Fruit fly (Drosophila melanogaster) whole organism, embryonic: Measurements from ENCODE around the gene CG14302.

ENCODE experiments used
- BtbVII ChIP-seq: fragments of 200-800 bp; sonication (Bioruptor generic); optimal IDR thresholded peaks from 3 replicates; lab custom pipeline; 2017; ENCODE audit warnings: missing biosample characterization, mild to moderate bottlenecking, missing genetic modification characterization
- CG10274 ChIP-seq: fragments of 200-800 bp; sonication (Bioruptor generic); optimal IDR thresholded peaks from 3 replicates; lab custom pipeline; 2017; ENCODE audit warnings: missing biosample characterization, mild to moderate bottlenecking, missing genetic modification characterization
- CG11093 ChIP-seq: fragments of 200-800 bp; sonication (Bioruptor generic); IDR thresholded peaks from 3 replicates; pipeline ENCODE4 v1.3.6; 2022; ENCODE audit warnings: missing biosample characterization, missing genetic modification characterization
- CG11398 ChIP-seq: fragments of 200-800 bp; sonication (Bioruptor generic); optimal IDR thresholded peaks from 2 replicates; lab custom pipeline; 2016; ENCODE audit warnings: missing biosample characterization, missing genetic modification characterization
- CG12071 ChIP-seq: fragments of 200-800 bp; sonication (Bioruptor generic); optimal IDR thresholded peaks from 3 replicates; lab custom pipeline; 2018; ENCODE audit warnings: missing biosample characterization, mild to moderate bottlenecking, missing genetic modification characterization
- CG12744 ChIP-seq: fragments of 200-800 bp; sonication (Bioruptor generic); optimal IDR thresholded peaks from 2 replicates; lab custom pipeline; 2016; ENCODE audit warnings: missing biosample characterization, missing genetic modification characterization
- CG13424 ChIP-seq: fragments of 200-800 bp; sonication (Bioruptor generic); optimal IDR thresholded peaks from 2 replicates; lab custom pipeline; 2019; ENCODE audit warnings: missing biosample characterization, mild to moderate bottlenecking, missing genetic modification characterization, moderate library complexity
- CG14050 ChIP-seq: fragments of 200-800 bp; sonication (Bioruptor generic); IDR thresholded peaks from 3 replicates; pipeline ENCODE4 v1.3.6; 2022; ENCODE audit warnings: missing biosample characterization, missing genetic modification characterization
- CG14965 ChIP-seq: fragments of 200-800 bp; sonication (Bioruptor generic); optimal IDR thresholded peaks from 2 replicates; lab custom pipeline; 2016; ENCODE audit warnings: missing biosample characterization, missing genetic modification characterization, borderline replicate concordance
- CG1602 ChIP-seq: fragments of 200-800 bp; sonication (Bioruptor generic); optimal IDR thresholded peaks from 3 replicates; lab custom pipeline; 2016; ENCODE audit warnings: missing biosample characterization, missing genetic modification characterization
- CG17802 ChIP-seq: fragments of 200-800 bp; sonication (Bioruptor generic); optimal IDR thresholded peaks from 2 replicates; lab custom pipeline; 2018; ENCODE audit warnings: missing biosample characterization, mild to moderate bottlenecking, missing genetic modification characterization, moderate library complexity
- CG18262 ChIP-seq: fragments of 200-800 bp; optimal IDR thresholded peaks from 3 replicates; lab custom pipeline; 2019; ENCODE audit warnings: missing biosample characterization, mild to moderate bottlenecking, missing genetic modification characterization, moderate library complexity
- CG2202 ChIP-seq: fragments of 200-800 bp; sonication (Bioruptor generic); optimal IDR thresholded peaks from 2 replicates; lab custom pipeline; 2018; ENCODE audit warnings: missing biosample characterization, mild to moderate bottlenecking, missing genetic modification characterization
- CG30020 ChIP-seq: fragments of 200-800 bp; optimal IDR thresholded peaks from 2 replicates; lab custom pipeline; 2019; ENCODE audit warnings: missing biosample characterization, mild to moderate bottlenecking, missing genetic modification characterization, moderate library complexity
- CG43689 ChIP-seq: fragments of 200-800 bp; sonication (Bioruptor generic); IDR thresholded peaks from 2 replicates; pipeline ENCODE4 v1.3.6; 2022; ENCODE audit warnings: missing biosample characterization, missing genetic modification characterization
- CG5245 ChIP-seq: fragments of 200-800 bp; sonication (Bioruptor generic); optimal IDR thresholded peaks from 3 replicates; lab custom pipeline; 2016; ENCODE audit warnings: missing biosample characterization, missing genetic modification characterization
- CG6683 ChIP-seq: fragments of 200-800 bp; sonication (Bioruptor generic); optimal IDR thresholded peaks from 2 replicates; lab custom pipeline; 2017; ENCODE audit warnings: missing biosample characterization, mild to moderate bottlenecking, missing genetic modification characterization, missing genetic modification reagents
- CG6854 ChIP-seq: fragments of 200-800 bp; sonication (Bioruptor generic); optimal IDR thresholded peaks from 3 replicates; lab custom pipeline; 2017; ENCODE audit warnings: missing biosample characterization, mild to moderate bottlenecking, missing genetic modification characterization
- CG7839 ChIP-seq: fragments of 200-800 bp; sonication (Bioruptor generic); optimal IDR thresholded peaks from 3 replicates; lab custom pipeline; 2018; ENCODE audit warnings: missing biosample characterization, mild to moderate bottlenecking, missing genetic modification characterization, moderate library complexity
- CG7963 ChIP-seq: fragments of 200-800 bp; sonication (Bioruptor generic); IDR thresholded peaks from 3 replicates; pipeline ENCODE4 v1.3.6; 2022; ENCODE audit warnings: missing biosample characterization, missing genetic modification characterization; ENCODE audit not compliant: partially characterized antibody
- CG7987 ChIP-seq: fragments of 200-800 bp; sonication (Bioruptor generic); optimal IDR thresholded peaks from 2 replicates; lab custom pipeline; 2018; ENCODE audit warnings: missing biosample characterization, mild to moderate bottlenecking, missing genetic modification characterization, moderate library complexity
- CG8478 ChIP-seq: fragments of >200 bp; optimal IDR thresholded peaks from 2 replicates; lab custom pipeline; 2018
- CG9727 ChIP-seq: fragments of 200-800 bp; sonication (Bioruptor generic); optimal IDR thresholded peaks from 3 replicates; lab custom pipeline; 2017; ENCODE audit warnings: missing biosample characterization, mild to moderate bottlenecking, missing genetic modification characterization
- CG9797 ChIP-seq: fragments of 200-800 bp; sonication (Bioruptor generic); optimal IDR thresholded peaks from 3 replicates; lab custom pipeline; 2018; ENCODE audit warnings: missing biosample characterization, mild to moderate bottlenecking, missing genetic modification characterization
- Chrac-16 ChIP-seq: fragments of 200-800 bp; sonication (Bioruptor generic); optimal IDR thresholded peaks from 3 replicates; lab custom pipeline; 2016; ENCODE audit warnings: missing biosample characterization, missing genetic modification characterization
- Dip3 ChIP-seq: fragments of 200-800 bp; sonication (Bioruptor generic); optimal IDR thresholded peaks from 3 replicates; lab custom pipeline; 2016; ENCODE audit warnings: missing biosample characterization, missing genetic modification characterization
- Fer2 ChIP-seq: fragments of 200-800 bp; sonication (Bioruptor generic); optimal IDR thresholded peaks from 2 replicates; lab custom pipeline; 2018; ENCODE audit warnings: missing biosample characterization, mild to moderate bottlenecking, missing genetic modification characterization, moderate library complexity
- Fer3 ChIP-seq: fragments of 200-800 bp; sonication (Bioruptor generic); optimal IDR thresholded peaks from 2 replicates; lab custom pipeline; 2018; ENCODE audit warnings: missing biosample characterization, mild to moderate bottlenecking, missing genetic modification characterization, moderate library complexity
- Hr39 ChIP-seq: fragments of >200 bp; optimal IDR thresholded peaks from 2 replicates; lab custom pipeline; 2017
- MTF-1 ChIP-seq: fragments of 200-800 bp; sonication (Bioruptor generic); optimal IDR thresholded peaks from 2 replicates; lab custom pipeline; 2018; ENCODE audit warnings: missing biosample characterization, mild to moderate bottlenecking, missing genetic modification characterization, borderline replicate concordance
- Mad ChIP-seq: fragments of 200-800 bp; sonication (Bioruptor generic); optimal IDR thresholded peaks from 2 replicates; lab custom pipeline; 2016; ENCODE audit warnings: missing biosample characterization, missing genetic modification characterization
- Oli ChIP-seq: fragments of 200-800 bp; sonication (Bioruptor generic); optimal IDR thresholded peaks from 2 replicates; lab custom pipeline; 2018; ENCODE audit warnings: missing biosample characterization, mild to moderate bottlenecking, missing genetic modification characterization, moderate library complexity
- Ravus ChIP-seq: fragments of 200-800 bp; sonication (Bioruptor generic); IDR thresholded peaks from 2 replicates; pipeline ENCODE4 v1.3.6; 2022; ENCODE audit warnings: missing biosample characterization, missing genetic modification characterization
- Taf1 ChIP-seq: fragments of 200-800 bp; sonication (Bioruptor generic); IDR thresholded peaks from 2 replicates; pipeline ENCODE4 v1.3.6; 2022; ENCODE audit warnings: missing biosample characterization, missing genetic modification characterization
- ac ChIP-seq: fragments of 200-800 bp; sonication (Bioruptor generic); optimal IDR thresholded peaks from 3 replicates; lab custom pipeline; 2017; ENCODE audit warnings: missing biosample characterization, mild to moderate bottlenecking, missing genetic modification characterization
- aop ChIP-seq: fragments of 200-800 bp; sonication (Bioruptor generic); IDR thresholded peaks from 2 replicates; pipeline ENCODE4 v1.3.6; 2022; ENCODE audit warnings: missing biosample characterization, missing genetic modification characterization
- bowl ChIP-seq: fragments of 200-800 bp; sonication (Bioruptor generic); IDR thresholded peaks from 2 replicates; pipeline ENCODE4 v1.3.6; 2022; ENCODE audit warnings: missing biosample characterization, missing genetic modification characterization
- ewg ChIP-seq: fragments of 200-800 bp; sonication (Bioruptor generic); optimal IDR thresholded peaks from 3 replicates; lab custom pipeline; 2017; ENCODE audit warnings: mild to moderate bottlenecking, missing biosample characterization, missing genetic modification reagents, missing genetic modification characterization
- gcm2 ChIP-seq: fragments of 200-800 bp; sonication (Bioruptor generic); optimal IDR thresholded peaks from 2 replicates; lab custom pipeline; 2016; ENCODE audit warnings: missing biosample characterization, missing genetic modification characterization
- gem ChIP-seq: fragments of 200-800 bp; sonication (Bioruptor generic); optimal IDR thresholded peaks from 2 replicates; lab custom pipeline; 2019; ENCODE audit warnings: missing biosample characterization, mild to moderate bottlenecking, missing genetic modification characterization, moderate library complexity
- ham ChIP-seq: fragments of 200-800 bp; sonication (Bioruptor generic); IDR thresholded peaks from 2 replicates; pipeline ENCODE4 v1.3.6; 2022; ENCODE audit warnings: missing biosample characterization, missing genetic modification characterization
- kni ChIP-seq: fragments of 200-800 bp; sonication (Bioruptor generic); optimal IDR thresholded peaks from 3 replicates; lab custom pipeline; 2017; ENCODE audit warnings: mild to moderate bottlenecking, missing biosample characterization, missing genetic modification reagents, missing genetic modification characterization
- lbe ChIP-seq: fragments of 200-800 bp; sonication (Bioruptor generic); optimal IDR thresholded peaks from 2 replicates; lab custom pipeline; 2016; ENCODE audit warnings: missing biosample characterization, mild to moderate bottlenecking, missing genetic modification characterization
- nmo ChIP-seq: fragments of 200-800 bp; sonication (Bioruptor generic); optimal IDR thresholded peaks from 2 replicates; lab custom pipeline; 2018; ENCODE audit warnings: missing biosample characterization, mild to moderate bottlenecking, missing genetic modification characterization, moderate library complexity
- oc ChIP-seq: fragments of 200-800 bp; sonication (Bioruptor generic); optimal IDR thresholded peaks from 2 replicates; lab custom pipeline; 2018; ENCODE audit warnings: missing biosample characterization, mild to moderate bottlenecking, missing genetic modification characterization, moderate library complexity
- p53 ChIP-seq: fragments of 200-800 bp; sonication (Bioruptor generic); optimal IDR thresholded peaks from 2 replicates; lab custom pipeline; 2016; ENCODE audit warnings: missing biosample characterization, missing genetic modification characterization
- pb ChIP-seq: fragments of 200-800 bp; sonication (Bioruptor generic); optimal IDR thresholded peaks from 3 replicates; lab custom pipeline; 2016; ENCODE audit warnings: missing biosample characterization, missing genetic modification characterization
- psq ChIP-seq: fragments of 200-800 bp; sonication (Bioruptor generic); optimal IDR thresholded peaks from 2 replicates; lab custom pipeline; 2017; ENCODE audit warnings: missing biosample characterization, missing genetic modification characterization
- shn ChIP-seq: fragments of 200-800 bp; sonication (Bioruptor generic); optimal IDR thresholded peaks from 3 replicates; lab custom pipeline; 2016; ENCODE audit warnings: missing biosample characterization, missing genetic modification characterization
- tap ChIP-seq: fragments of 200-800 bp; optimal IDR thresholded peaks from 3 replicates; lab custom pipeline; 2019; ENCODE audit warnings: missing biosample characterization, mild to moderate bottlenecking, missing genetic modification characterization, moderate library complexity
- tin ChIP-seq: fragments of 200-800 bp; sonication (Bioruptor generic); optimal IDR thresholded peaks from 3 replicates; lab custom pipeline; 2016; ENCODE audit warnings: missing biosample characterization, missing genetic modification characterization
- vvl ChIP-seq: fragments of 200-800 bp; sonication (Bioruptor generic); IDR thresholded peaks from 2 replicates; pipeline ENCODE4 v1.3.6; 2022; ENCODE audit warnings: missing biosample characterization, missing genetic modification characterization
- wor ChIP-seq: fragments of 200-800 bp; sonication (Bioruptor generic); IDR thresholded peaks from 2 replicates; pipeline ENCODE4 v1.3.6; 2022; ENCODE audit warnings: missing biosample characterization, missing genetic modification characterization

The CG14302 gene

dm6 chr3R:18738086-18738485, 5.6 kb downstream of the CG14302 start (continued):
- TF ChIP-seq BtbVII (GFP tag; lab: Kevin White, UChicago) (no peak), CG1602 (GFP tag; lab: Kevin White, UChicago) (no peak), ac (GFP tag; lab: Kevin White, UChicago) (no peak), CG9727 (GFP tag; lab: Kevin White, UChicago) (no peak), kni (GFP tag; lab: Kevin White, UChicago) (no peak), pb (GFP tag; lab: Kevin White, UChicago) (no peak), Fer2 (tag; lab: Kevin White, UChicago) (no peak), nmo (peak; percentile 7), CG10274 (GFP tag; lab: Kevin White, UChicago) (no peak), gcm2 (no peak), CG11398 (GFP tag; lab: Kevin White, UChicago) (no peak), wor (GFP tag; lab: Robert Waterston, UW) (no peak), Oli (tag; lab: Kevin White, UChicago) (no peak), CG13424 (tag; lab: Kevin White, UChicago) (no peak), ham (GFP tag; lab: Robert Waterston, UW) (no peak), MTF-1 (GFP tag; lab: Kevin White, UChicago) (no peak), vvl (no peak), psq (no peak), bowl (GFP tag; lab: Robert Waterston, UW) (no peak), CG7987 (GFP tag; lab: Kevin White, UChicago) (no peak), tin (no peak), CG5245 (no peak), shn (GFP tag; lab: Kevin White, UChicago) (no peak), CG7963 (GFP tag; lab: Robert Waterston, UW) (no peak), CG11093 (GFP tag; lab: Robert Waterston, UW) (no peak), aop (GFP tag; lab: Robert Waterston, UW) (no peak), CG8478 (lab: Kevin White, UChicago) (no peak), gem (no peak), lbe (GFP tag; lab: Kevin White, UChicago) (no peak), Taf1 (no peak), Fer3 (tag; lab: Kevin White, UChicago) (no peak), Mad (GFP tag; lab: Kevin White, UChicago) (no peak), Dip3 (GFP tag; lab: Kevin White, UChicago) (no peak), CG30020 (no peak), oc (tag; lab: Kevin White, UChicago) (no peak), CG6683 (GFP tag; lab: Kevin White, UChicago) (no peak), Chrac-16 (GFP tag; lab: Kevin White, UChicago) (no peak), Hr39 (lab: Kevin White, UChicago) (no peak), CG12744 (no peak), CG14965 (no peak), CG17802 (tag; lab: Kevin White, UChicago) (no peak), CG7839 (tag; lab: Kevin White, UChicago) (no peak), p53 (GFP tag; lab: Kevin White, UChicago) (no peak), tap (tag; lab: Kevin White, UChicago) (no peak), CG2202 (tag; lab: Kevin White, UChicago) (no peak), CG9797 (GFP tag; lab: Kevin White, UChicago) (no peak), CG12071 (GFP tag; lab: Kevin White, UChicago) (no peak), Ravus (GFP tag; lab: Robert Waterston, UW) (no peak), CG43689 (no peak), CG18262 (tag; lab: Kevin White, UChicago) (no peak), CG6854 (GFP tag; lab: Kevin White, UChicago) (no peak), ewg (GFP tag; lab: Kevin White, UChicago) (no peak), CG14050 (GFP tag; lab: Robert Waterston, UW) (no peak)
